Fruit fly (Drosophila melanogaster) whole organism, embryonic: ENCODE measurements around the gene Snr1.
A peak's percentile ranks its signal among the peaks of the same experiment; 100 is the strongest.

Experiments used
- B-H1 ChIP-seq: fragments of 200-800 bp; sonication (Bioruptor generic); IDR thresholded peaks from 3 replicates; pipeline ENCODE4 v1.3.6; 2022; ENCODE audit warnings: missing biosample characterization, missing genetic modification characterization
- B-H2 ChIP-seq: fragments of 200-800 bp; sonication (Bioruptor generic); optimal IDR thresholded peaks from 2 replicates; lab custom pipeline; 2018; ENCODE audit warnings: missing biosample characterization, mild to moderate bottlenecking, missing genetic modification characterization
- CG10209 ChIP-seq: fragments of 200-800 bp; sonication (Bioruptor generic); optimal IDR thresholded peaks from 3 replicates; lab custom pipeline; 2017; ENCODE audit warnings: missing biosample characterization, mild to moderate bottlenecking, missing genetic modification characterization, missing genetic modification reagents
- CG10431 ChIP-seq: fragments of 200-800 bp; sonication (Bioruptor generic); optimal IDR thresholded peaks from 3 replicates; lab custom pipeline; 2018; ENCODE audit warnings: missing biosample characterization, mild to moderate bottlenecking, missing genetic modification characterization
- CG10543 ChIP-seq: fragments of 200-800 bp; sonication (Bioruptor generic); optimal IDR thresholded peaks from 3 replicates; lab custom pipeline; 2017; ENCODE audit warnings: missing biosample characterization, mild to moderate bottlenecking, missing genetic modification characterization, moderate library complexity
- CG10959 ChIP-seq: fragments of 200-800 bp; sonication (Bioruptor generic); IDR thresholded peaks from 2 replicates; pipeline ENCODE4 v1.3.6; 2022; ENCODE audit warnings: missing biosample characterization, missing genetic modification characterization
- CG12155 ChIP-seq: fragments of 200-800 bp; sonication (Bioruptor generic); optimal IDR thresholded peaks from 3 replicates; lab custom pipeline; 2016; ENCODE audit warnings: missing biosample characterization, missing genetic modification characterization
- CG13296 ChIP-seq: fragments of 200-800 bp; sonication (Bioruptor generic); optimal IDR thresholded peaks from 3 replicates; lab custom pipeline; 2018; ENCODE audit warnings: missing biosample characterization, mild to moderate bottlenecking, missing genetic modification characterization
- CG14710 ChIP-seq: fragments of 200-800 bp; sonication (Bioruptor generic); optimal IDR thresholded peaks from 3 replicates; lab custom pipeline; 2019; ENCODE audit warnings: missing biosample characterization, mild to moderate bottlenecking, missing genetic modification characterization, moderate library complexity
- CG15514 ChIP-seq: fragments of 200-800 bp; sonication (Bioruptor generic); optimal IDR thresholded peaks from 3 replicates; lab custom pipeline; 2017; ENCODE audit warnings: missing biosample characterization, missing genetic modification characterization, mild to moderate bottlenecking, moderate library complexity, missing genetic modification reagents
- CG17186 ChIP-seq: fragments of 200-800 bp; sonication (Bioruptor generic); optimal IDR thresholded peaks from 3 replicates; lab custom pipeline; 2017; ENCODE audit warnings: missing biosample characterization, missing genetic modification reagents, missing genetic modification characterization
- CG17361 ChIP-seq: fragments of 200-800 bp; sonication (Bioruptor generic); IDR thresholded peaks from 3 replicates; pipeline ENCODE4 v1.3.6; 2022; ENCODE audit warnings: missing biosample characterization, missing genetic modification characterization
- CG2120 ChIP-seq: fragments of 200-800 bp; sonication (Bioruptor generic); optimal IDR thresholded peaks from 3 replicates; lab custom pipeline; 2016; ENCODE audit warnings: missing biosample characterization, missing genetic modification characterization
- CG2875 ChIP-seq: fragments of 200-800 bp; sonication (Bioruptor generic); optimal IDR thresholded peaks from 2 replicates; lab custom pipeline; 2017; ENCODE audit warnings: missing biosample characterization, mild to moderate bottlenecking, missing genetic modification characterization, missing genetic modification reagents
- CG3281 ChIP-seq: fragments of 200-800 bp; sonication (Bioruptor generic); optimal IDR thresholded peaks from 3 replicates; lab custom pipeline; 2017; ENCODE audit warnings: missing biosample characterization, mild to moderate bottlenecking, missing genetic modification characterization
- CG34422 ChIP-seq: fragments of 200-800 bp; sonication (Bioruptor generic); IDR thresholded peaks from 3 replicates; pipeline ENCODE4 v1.3.6; 2022; ENCODE audit warnings: missing biosample characterization, missing genetic modification characterization
- CG4282 ChIP-seq: fragments of 200-800 bp; sonication (Bioruptor generic); optimal IDR thresholded peaks from 2 replicates; lab custom pipeline; 2016; ENCODE audit warnings: missing biosample characterization, missing genetic modification characterization
- CG8924 ChIP-seq: fragments of 200-800 bp; optimal IDR thresholded peaks from 3 replicates; lab custom pipeline; 2019; ENCODE audit warnings: missing biosample characterization, mild to moderate bottlenecking, missing genetic modification characterization, moderate library complexity
- Dad ChIP-seq: fragments of 200-800 bp; sonication (Bioruptor generic); optimal IDR thresholded peaks from 3 replicates; lab custom pipeline; 2016; ENCODE audit warnings: missing biosample characterization, missing genetic modification characterization
- Dip3 ChIP-seq: fragments of 200-800 bp; sonication (Bioruptor generic); optimal IDR thresholded peaks from 3 replicates; lab custom pipeline; 2016; ENCODE audit warnings: missing biosample characterization, missing genetic modification characterization
- Dref ChIP-seq: fragments of 200-800 bp; sonication (Bioruptor generic); IDR thresholded peaks from 2 replicates; pipeline ENCODE4 v1.3.6; 2022; ENCODE audit warnings: missing biosample characterization, missing genetic modification characterization
- Fer3 ChIP-seq: fragments of 200-800 bp; sonication (Bioruptor generic); optimal IDR thresholded peaks from 2 replicates; lab custom pipeline; 2018; ENCODE audit warnings: missing biosample characterization, mild to moderate bottlenecking, missing genetic modification characterization, moderate library complexity
- Myb ChIP-seq: fragments of 200-800 bp; sonication (Bioruptor generic); optimal IDR thresholded peaks from 2 replicates; lab custom pipeline; 2016; ENCODE audit warnings: missing biosample characterization, missing genetic modification characterization
- NfI ChIP-seq: fragments of 200-800 bp; sonication (Bioruptor generic); optimal IDR thresholded peaks from 3 replicates; lab custom pipeline; 2018; ENCODE audit warnings: missing biosample characterization, mild to moderate bottlenecking, missing genetic modification characterization, moderate library complexity
- Sry-β ChIP-seq: fragments of 200-800 bp; sonication (Bioruptor generic); optimal IDR thresholded peaks from 2 replicates; lab custom pipeline; 2018; ENCODE audit warnings: missing biosample characterization, mild to moderate bottlenecking, missing genetic modification characterization, moderate library complexity
- Ssrp ChIP-seq: fragments of 200-800 bp; sonication (Bioruptor generic); optimal IDR thresholded peaks from 2 replicates; lab custom pipeline; 2018; ENCODE audit warnings: missing biosample characterization, mild to moderate bottlenecking, missing genetic modification characterization, moderate library complexity
- Xbp1 ChIP-seq: fragments of 200-800 bp; sonication (Bioruptor generic); optimal IDR thresholded peaks from 3 replicates; lab custom pipeline; 2016; ENCODE audit warnings: missing biosample characterization, mild to moderate bottlenecking, missing genetic modification characterization
- ap ChIP-seq: fragments of 200-800 bp; sonication (Bioruptor generic); IDR thresholded peaks from 2 replicates; pipeline ENCODE4 v1.3.6; 2022; ENCODE audit warnings: missing biosample characterization, missing genetic modification characterization
- bsh ChIP-seq, 2 experiments: fragments of 200-800 bp; sonication (Bioruptor generic); optimal IDR thresholded peaks; 2 replicates each; lab custom pipeline; 2017 to 2018; ENCODE audit warnings: mild to moderate bottlenecking in 2 of 2, missing biosample characterization in 2 of 2, missing genetic modification characterization in 2 of 2, moderate library complexity in 1 of 2
- cad ChIP-seq: fragments of >200 bp; optimal IDR thresholded peaks from 2 replicates; lab custom pipeline; 2017; ENCODE audit warnings: missing biosample characterization, missing genetic modification characterization
- chif ChIP-seq, 2 experiments: fragments of 200-800 bp; sonication (Bioruptor generic); optimal IDR thresholded peaks; 3 replicates each; lab custom pipeline; 2016; ENCODE audit warnings: missing biosample characterization in 2 of 2, missing genetic modification characterization in 2 of 2
- cwo ChIP-seq: fragments of 200-800 bp; sonication (Bioruptor generic); optimal IDR thresholded peaks from 3 replicates; lab custom pipeline; 2017; ENCODE audit warnings: missing biosample characterization, missing genetic modification characterization, mild to moderate bottlenecking, moderate library complexity, missing genetic modification reagents
- dan ChIP-seq: fragments of 200-800 bp; sonication (Bioruptor generic); IDR thresholded peaks from 2 replicates; pipeline ENCODE4 v1.3.6; 2022; ENCODE audit warnings: missing biosample characterization, missing genetic modification characterization
- ewg ChIP-seq: fragments of 200-800 bp; sonication (Bioruptor generic); optimal IDR thresholded peaks from 3 replicates; lab custom pipeline; 2017; ENCODE audit warnings: mild to moderate bottlenecking, missing biosample characterization, missing genetic modification reagents, missing genetic modification characterization
- exex ChIP-seq: fragments of 200-800 bp; sonication (Bioruptor generic); optimal IDR thresholded peaks from 4 replicates; lab custom pipeline; 2018; ENCODE audit warnings: missing biosample characterization, mild to moderate bottlenecking, missing genetic modification characterization, moderate library complexity
- ind ChIP-seq: fragments of 200-800 bp; sonication (Bioruptor generic); optimal IDR thresholded peaks from 3 replicates; lab custom pipeline; 2016; ENCODE audit warnings: missing biosample characterization, missing genetic modification characterization
- inv ChIP-seq: fragments of 200-800 bp; sonication (Bioruptor generic); IDR thresholded peaks from 2 replicates; pipeline ENCODE4 v1.3.6; 2022; ENCODE audit warnings: missing biosample characterization, missing genetic modification characterization; ENCODE audit not compliant: partially characterized antibody
- pita ChIP-seq: fragments of 200-800 bp; sonication (Bioruptor generic); optimal IDR thresholded peaks from 2 replicates; lab custom pipeline; 2017; ENCODE audit warnings: missing biosample characterization, mild to moderate bottlenecking, missing genetic modification characterization
- prd ChIP-seq, 3 experiments: fragments of >200 bp in 2 of 3; fragments of 200-800 bp in 1 of 3; sonication (Bioruptor generic) in 1 of 3; optimal IDR thresholded peaks in 2 of 3; IDR thresholded peaks in 1 of 3; 2 replicates in 2 of 3; 3 replicates in 1 of 3; pipeline versions ENCODE4 v1.3.6 to Lab custom; 2017 to 2022; ENCODE audit warnings: missing biosample characterization in 1 of 3, missing genetic modification characterization in 1 of 3
- sc ChIP-seq, 3 experiments: fragments of >200 bp in 2 of 3; fragments of 200-800 bp in 1 of 3; sonication (Bioruptor generic) in 1 of 3; optimal IDR thresholded peaks; 2 replicates in 2 of 3; 3 replicates in 1 of 3; lab custom pipeline; 2017; ENCODE audit warnings: mild to moderate bottlenecking in 1 of 3, missing biosample characterization in 1 of 3, missing genetic modification characterization in 1 of 3, missing genetic modification reagents in 1 of 3
- sd ChIP-seq: fragments of 200-800 bp; sonication (Bioruptor generic); optimal IDR thresholded peaks from 3 replicates; lab custom pipeline; 2018; ENCODE audit warnings: missing biosample characterization, mild to moderate bottlenecking, missing genetic modification characterization, moderate library complexity
- sim ChIP-seq: fragments of 200-800 bp; sonication (Bioruptor generic); IDR thresholded peaks from 2 replicates; pipeline ENCODE4 v1.3.6; 2022; ENCODE audit warnings: missing biosample characterization, missing genetic modification characterization
- sisA ChIP-seq: fragments of 200-800 bp; sonication (Bioruptor generic); IDR thresholded peaks from 2 replicates; pipeline ENCODE4 v1.3.6; 2022; ENCODE audit warnings: missing biosample characterization, missing genetic modification characterization
- sna ChIP-seq: fragments of 200-800 bp; sonication (Bioruptor generic); IDR thresholded peaks from 2 replicates; pipeline ENCODE4 v1.3.6; 2022; ENCODE audit warnings: missing biosample characterization, missing genetic modification characterization; ENCODE audit not compliant: partially characterized antibody
- tgo ChIP-seq: fragments of 200-800 bp; sonication (Bioruptor generic); IDR thresholded peaks from 3 replicates; pipeline ENCODE4 v1.3.6; 2022; ENCODE audit warnings: missing biosample characterization, missing genetic modification characterization
- unpg ChIP-seq: fragments of 200-800 bp; sonication (Bioruptor generic); optimal IDR thresholded peaks from 3 replicates; lab custom pipeline; 2018; ENCODE audit warnings: missing biosample characterization, mild to moderate bottlenecking, missing genetic modification characterization, moderate library complexity
- vvl ChIP-seq: fragments of 200-800 bp; sonication (Bioruptor generic); IDR thresholded peaks from 2 replicates; pipeline ENCODE4 v1.3.6; 2022; ENCODE audit warnings: missing biosample characterization, missing genetic modification characterization
- yki ChIP-seq: fragments of >200 bp; optimal IDR thresholded peaks from 3 replicates; lab custom pipeline; 2018

The Snr1 gene

dm6 chr3R:5470586-5471283, at the start of gene Snr1, which contains the start of gene mRpL44 (continued):
- no peak for TF ChIP-seq ap (GFP tag; lab: Robert Waterston, UW)
- no peak for TF ChIP-seq pita
- peak; percentile 14 for TF ChIP-seq Ssrp (tag; lab: Kevin White, UChicago)
- TF ChIP-seq CG34422 (GFP tag; lab: Robert Waterston, UW), result peak; percentile 41; the same call in 1 of the 3 replicates
- TF ChIP-seq ewg, result peak; percentile 83
- no peak for TF ChIP-seq CG2875 (GFP tag; lab: Kevin White, UChicago)
- peak; percentile 77 for TF ChIP-seq CG13296
- peak; percentile 78; the same call in 2 of the 3 replicates for TF ChIP-seq CG17361 (GFP tag; lab: Robert Waterston, UW)
- no peak for TF ChIP-seq sd (tag; lab: Kevin White, UChicago)
- no peak for TF ChIP-seq Dad
- peak; percentile 91 for TF ChIP-seq CG17186 (GFP tag; lab: Kevin White, UChicago)
- TF ChIP-seq CG10959, result no peak
- TF ChIP-seq CG10209 (GFP tag; lab: Kevin White, UChicago), result peak; percentile 43
- no peak for TF ChIP-seq chif (GFP tag; optimal IDR thresholded peaks at IDR 0.05; lab: Kevin White, UChicago)
- no peak for TF ChIP-seq sc (optimal IDR thresholded peaks at IDR 0.05; lab: Kevin White, UChicago)
- TF ChIP-seq sc (GFP tag; optimal IDR thresholded peaks at IDR 0.05; lab: Kevin White, UChicago), result no peak
- TF ChIP-seq cwo (GFP tag; lab: Kevin White, UChicago), result no peak
- no peak for TF ChIP-seq Myb (GFP tag; lab: Kevin White, UChicago)
- peak; percentile 72 for TF ChIP-seq CG14710 (tag; lab: Kevin White, UChicago)
- no peak for TF ChIP-seq CG8924 (tag; lab: Kevin White, UChicago)
- TF ChIP-seq CG12155, result peak; percentile 50
- TF ChIP-seq sisA, result no peak
- no peak for TF ChIP-seq prd (optimal IDR thresholded peaks at IDR 0.05; lab: Kevin White, UChicago)
- TF ChIP-seq prd (GFP tag; IDR thresholded peaks at IDR 0.05; lab: Robert Waterston, UW), result no peak
- 0 out of 2 replicates have a peak, but pooled peaks have one; percentile 6 for TF ChIP-seq vvl (GFP tag; lab: Robert Waterston, UW)
- peak; percentile 13 for TF ChIP-seq Fer3 (tag; lab: Kevin White, UChicago)
- peak; percentile 5 to 16 for TF ChIP-seq bsh (GFP tag; optimal IDR thresholded peaks at IDR 0.05; lab: Kevin White, UChicago)
- no peak for TF ChIP-seq Dref (GFP tag; lab: Robert Waterston, UW)
- TF ChIP-seq sna (GFP tag; lab: Robert Waterston, UW), result 0 out of 2 replicates have a peak, but pooled peaks have one; percentile 13
- TF ChIP-seq CG15514, result peak; percentile 74
- TF ChIP-seq Xbp1 (GFP tag; lab: Kevin White, UChicago), result peak; percentile 40
- no peak for TF ChIP-seq sim (GFP tag; lab: Robert Waterston, UW)
- TF ChIP-seq tgo, result no peak
- TF ChIP-seq Dip3 (GFP tag; lab: Kevin White, UChicago), result no peak
- no peak for TF ChIP-seq yki (lab: Kevin White, UChicago)
- no peak for TF ChIP-seq dan (GFP tag; lab: Robert Waterston, UW)
- peak; percentile 82 for TF ChIP-seq CG10543 (GFP tag; lab: Kevin White, UChicago)
- peak; percentile 57 for TF ChIP-seq exex (tag; lab: Kevin White, UChicago)
- TF ChIP-seq Sry-β (GFP tag; lab: Kevin White, UChicago), result peak; percentile 100
- TF ChIP-seq inv (GFP tag; lab: Robert Waterston, UW), result 0 out of 2 replicates have a peak, but pooled peaks have one; percentile 8
- TF ChIP-seq ind, result peak; percentile 25
- TF ChIP-seq CG10431, result peak; percentile 99
- peak; percentile 60 for TF ChIP-seq NfI
- TF ChIP-seq unpg (GFP tag; lab: Kevin White, UChicago), result no peak
- TF ChIP-seq CG2120, result peak; percentile 29
- TF ChIP-seq CG3281 (GFP tag; lab: Kevin White, UChicago), result peak; percentile 69
- TF ChIP-seq cad (GFP tag; lab: Kevin White, UChicago), result no peak
- no peak for TF ChIP-seq B-H1
- no peak for TF ChIP-seq CG4282 (GFP tag; lab: Kevin White, UChicago)
- TF ChIP-seq B-H2 (GFP tag; lab: Kevin White, UChicago), result peak; percentile 71
